Fruit fly (Drosophila melanogaster) whole organism: ENCODE results near the gene MESK4.

ENCODE experiments used
- CG8478 ChIP-seq: fragments of >200 bp; optimal IDR thresholded peaks from 2 replicates; lab custom pipeline; 2018; ENCODE audit warnings: inconsistent platforms
- psq ChIP-seq: fragments of >200 bp; optimal IDR thresholded peaks from 2 replicates; lab custom pipeline; 2017
- usp ChIP-seq: fragments of >200 bp; optimal IDR thresholded peaks from 2 replicates; lab custom pipeline; 2017; ENCODE audit warnings: missing biosample characterization, missing genetic modification characterization, mixed read lengths

- TF ChIP-seq psq (no peak), usp (GFP tag; lab: Kevin White, UChicago) (no peak), CG8478 (lab: Kevin White, UChicago) (no peak)
Observed at dm6 chr3R:16974904-16975303, 13.7 kb upstream of the MESK4 start, which contains the start of gene VhaM9.7-d.
